Worm (Caenorhabditis elegans) whole organism, midembryonic: ENCODE measurements around the gene dhs-12.

ENCODE experiments used
- cog-1 ChIP-seq: sonication (generic microtip); optimal IDR thresholded peaks from 2 replicates; lab custom pipeline; 2016; ENCODE audit warnings: missing genetic modification characterization, missing compliant biosample characterization
- flt-1 ChIP-seq: fragments of 200-800 bp; sonication (Bioruptor generic); IDR thresholded peaks from 2 replicates; pipeline ENCODE4 v1.3.6; 2022; ENCODE audit warnings: missing genetic modification characterization, missing compliant biosample characterization
- tab-1 ChIP-seq: fragments of 200-800 bp; sonication (Bioruptor generic); IDR thresholded peaks from 2 replicates; pipeline ENCODE4 v1.3.6; 2022; ENCODE audit warnings: missing genetic modification characterization, missing compliant biosample characterization
- ztf-23 ChIP-seq: fragments of 200-800 bp; sonication (Bioruptor generic); IDR thresholded peaks from 2 replicates; pipeline ENCODE4 v1.3.6; 2022; ENCODE audit warnings: missing genetic modification reagents, missing genetic modification characterization, missing compliant biosample characterization

DNA sequence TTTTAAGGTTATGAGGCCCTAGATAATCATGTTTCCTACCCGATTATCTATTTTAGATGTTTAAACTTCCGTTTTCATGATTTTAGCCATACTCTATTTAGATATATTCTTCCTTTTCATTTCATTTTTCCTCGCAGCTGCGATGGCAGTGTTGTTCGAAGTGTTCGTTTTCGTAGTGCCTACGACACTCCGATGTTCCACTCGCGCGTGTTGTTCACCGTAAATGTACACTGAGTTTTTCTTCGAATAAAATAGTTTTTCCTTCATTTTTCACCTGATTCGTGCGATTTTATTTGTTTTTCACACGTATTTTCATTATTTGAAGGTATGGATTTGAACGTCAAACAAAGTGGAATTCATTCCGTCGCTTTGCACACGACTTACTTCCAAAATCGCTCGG lies 45.4 kb upstream of the dhs-12 start, which contains the start of gene dis-3:
- no peak for TF ChIP-seq flt-1
- TF ChIP-seq cog-1: no peak
- no peak for TF ChIP-seq tab-1
- TF ChIP-seq ztf-23 (GFP tag; lab: Robert Waterston, UW): no peak
